Worm (Caenorhabditis elegans) whole organism, L2 larva: ENCODE results near the gene nhr-131.

Source experiments
- ama-1 ChIP-seq: fragments of 150-350 bp; optimal IDR thresholded peaks from 2 replicates; lab custom pipeline; 2018; ENCODE audit warnings: inconsistent platforms
- ceh-82 ChIP-seq: fragments of 150-350 bp; optimal IDR thresholded peaks from 2 replicates; lab custom pipeline; 2014; ENCODE audit warnings: missing biosample characterization, missing genetic modification characterization
- crh-2 ChIP-seq: sonication (generic microtip); optimal IDR thresholded peaks from 2 replicates; lab custom pipeline; 2017; ENCODE audit warnings: missing biosample characterization, missing genetic modification characterization
- elt-1 ChIP-seq: fragments of 150-350 bp; optimal IDR thresholded peaks from 2 replicates; lab custom pipeline; 2014; ENCODE audit warnings: missing biosample characterization, missing genetic modification characterization
- mdl-1 ChIP-seq, 2 experiments: fragments of 150-350 bp in 1 of 2; sonication (generic microtip) in 1 of 2; optimal IDR thresholded peaks; 2 replicates each; lab custom pipeline; 2017; ENCODE audit warnings: missing biosample characterization in 2 of 2, missing genetic modification characterization in 2 of 2
- nhr-11 ChIP-seq: fragments of 150-350 bp; optimal IDR thresholded peaks from 2 replicates; lab custom pipeline; 2014; ENCODE audit warnings: missing biosample characterization, missing genetic modification characterization
- nhr-21 ChIP-seq: fragments of 150-350 bp; optimal IDR thresholded peaks from 2 replicates; lab custom pipeline; 2014; ENCODE audit warnings: missing biosample characterization, missing genetic modification characterization
- nhr-237 ChIP-seq: fragments of 150-350 bp; optimal IDR thresholded peaks from 2 replicates; lab custom pipeline; 2014; ENCODE audit warnings: missing biosample characterization, missing genetic modification characterization
- unc-62 ChIP-seq: fragments of 150-350 bp; optimal IDR thresholded peaks from 2 replicates; lab custom pipeline; 2014; ENCODE audit warnings: missing biosample characterization, missing genetic modification reagents, missing genetic modification characterization

DNA sequence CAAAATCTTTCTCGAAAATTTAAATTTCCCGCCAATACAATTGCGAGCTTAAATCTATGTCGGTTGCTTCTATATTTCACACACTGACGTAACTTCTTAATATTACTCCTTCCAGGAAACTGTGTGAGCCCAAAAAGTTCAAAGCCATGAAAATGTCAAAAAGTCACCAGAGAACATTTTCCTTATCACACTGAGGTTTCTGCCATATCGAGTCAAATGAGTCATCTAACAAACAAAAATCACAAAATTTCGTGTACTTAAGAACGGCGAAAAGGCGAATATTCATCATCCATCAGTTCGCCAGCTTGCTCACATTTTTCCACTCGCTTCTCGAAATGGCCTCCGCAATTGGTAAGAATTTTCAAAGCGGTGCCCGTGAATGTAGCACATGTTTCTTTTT, 44.5 kb upstream of the nhr-131 start, which contains the start of gene M02H5.8:
- TF ChIP-seq mdl-1 (tag; optimal IDR thresholded peaks at IDR 0.05; lab: Kevin White, UChicago): no peak
- TF ChIP-seq nhr-21 (tag; lab: Kevin White, UChicago): no peak
- no peak for TF ChIP-seq nhr-237
- no peak for TF ChIP-seq elt-1 (tag; lab: Kevin White, UChicago)
- no peak for TF ChIP-seq ama-1 (lab: Kevin White, UChicago)
- TF ChIP-seq crh-2 (tag; lab: Kevin White, UChicago): no peak
- no peak for TF ChIP-seq ceh-82
- TF ChIP-seq nhr-11 (tag; lab: Kevin White, UChicago): no peak
- TF ChIP-seq unc-62 (GFP tag; lab: Kevin White, UChicago): no peak
